Worm (Caenorhabditis elegans) whole organism, late embryonic: ENCODE data around the gene K04G7.1.
A peak's percentile ranks its signal among the peaks of the same experiment; 100 is the strongest.

Source experiments
- C08G9.2 ChIP-seq: sonication (generic microtip); optimal IDR thresholded peaks from 2 replicates; lab custom pipeline; 2016; ENCODE audit warnings: mild to moderate bottlenecking, missing genetic modification characterization, moderate library complexity, missing compliant biosample characterization
- C38D4.7 ChIP-seq: fragments of 200-800 bp; sonication (Bioruptor generic); optimal IDR thresholded peaks from 2 replicates; lab custom pipeline; 2018; ENCODE audit warnings: mild to moderate bottlenecking, missing genetic modification characterization, moderate library complexity, missing compliant biosample characterization
- F13H6.1 ChIP-seq: sonication (generic microtip); optimal IDR thresholded peaks from 2 replicates; lab custom pipeline; 2016; ENCODE audit warnings: missing genetic modification characterization, missing compliant biosample characterization
- K09A11.1 ChIP-seq: sonication (generic microtip); optimal IDR thresholded peaks from 2 replicates; lab custom pipeline; 2017; ENCODE audit warnings: antibody characterized with exemption, mild to moderate bottlenecking, missing genetic modification characterization, missing compliant biosample characterization; ENCODE audit not compliant: insufficient read depth
- Y22D7AL.16 ChIP-seq: sonication (generic microtip); optimal IDR thresholded peaks from 2 replicates; lab custom pipeline; 2016; ENCODE audit warnings: missing genetic modification characterization, missing compliant biosample characterization
- ahr-1 ChIP-seq: sonication (generic microtip); optimal IDR thresholded peaks from 2 replicates; lab custom pipeline; 2016; ENCODE audit warnings: missing genetic modification characterization, missing compliant biosample characterization
- ama-1 ChIP-seq: fragments of 150-350 bp; optimal IDR thresholded peaks from 2 replicates; lab custom pipeline; 2014
- ceh-14 ChIP-seq: sonication (generic microtip); optimal IDR thresholded peaks from 2 replicates; lab custom pipeline; 2016; ENCODE audit warnings: missing genotype, missing genetic modification characterization, missing compliant biosample characterization
- ceh-18 ChIP-seq: sonication (generic microtip); optimal IDR thresholded peaks from 2 replicates; lab custom pipeline; 2016; ENCODE audit warnings: missing genetic modification characterization, missing compliant biosample characterization
- ceh-2 ChIP-seq: sonication (generic microtip); optimal IDR thresholded peaks from 2 replicates; lab custom pipeline; 2016; ENCODE audit warnings: missing genotype, missing genetic modification characterization, missing compliant biosample characterization
- ceh-22 ChIP-seq: sonication (generic microtip); optimal IDR thresholded peaks from 2 replicates; lab custom pipeline; 2017; ENCODE audit warnings: missing biosample characterization, missing genetic modification characterization
- ceh-24 ChIP-seq: sonication (generic microtip); optimal IDR thresholded peaks from 2 replicates; lab custom pipeline; 2016; ENCODE audit warnings: mild to moderate bottlenecking, missing genetic modification characterization, missing compliant biosample characterization
- ceh-30 ChIP-seq: fragments of 150-350 bp; optimal IDR thresholded peaks from 2 replicates; lab custom pipeline; 2014; ENCODE audit warnings: missing biosample characterization, missing genetic modification characterization
- ceh-31 ChIP-seq: sonication (generic microtip); optimal IDR thresholded peaks from 2 replicates; lab custom pipeline; 2016; ENCODE audit warnings: missing genetic modification characterization, missing compliant biosample characterization
- ceh-34 ChIP-seq: sonication (generic microtip); optimal IDR thresholded peaks from 2 replicates; lab custom pipeline; 2016; ENCODE audit warnings: mild to moderate bottlenecking, missing genetic modification characterization, missing compliant biosample characterization
- ceh-45 ChIP-seq: fragments of 200-800 bp; sonication (Bioruptor generic); IDR thresholded peaks from 2 replicates; pipeline ENCODE4 v1.3.6; 2022; ENCODE audit warnings: missing genetic modification reagents, missing genetic modification characterization, missing compliant biosample characterization
- ceh-48 ChIP-seq: sonication (generic microtip); optimal IDR thresholded peaks from 2 replicates; lab custom pipeline; 2016; ENCODE audit warnings: missing genetic modification characterization, inconsistent platforms, missing compliant biosample characterization
- ceh-6 ChIP-seq: fragments of 200-800 bp; sonication (Bioruptor generic); optimal IDR thresholded peaks from 2 replicates; lab custom pipeline; 2018; ENCODE audit warnings: mild to moderate bottlenecking, missing genetic modification characterization, missing compliant biosample characterization
- ceh-9 ChIP-seq: sonication (generic microtip); optimal IDR thresholded peaks from 2 replicates; lab custom pipeline; 2016; ENCODE audit warnings: mild to moderate bottlenecking, missing genetic modification characterization, inconsistent platforms, missing compliant biosample characterization
- che-1 ChIP-seq: sonication (generic microtip); optimal IDR thresholded peaks from 2 replicates; lab custom pipeline; 2016; ENCODE audit warnings: mild to moderate bottlenecking, missing genetic modification characterization, missing compliant biosample characterization
- elt-2 ChIP-seq: sonication (generic microtip); optimal IDR thresholded peaks from 2 replicates; lab custom pipeline; 2016; ENCODE audit warnings: missing genetic modification reagents, missing genetic modification characterization, missing compliant biosample characterization
- elt-4 ChIP-seq: sonication (generic microtip); optimal IDR thresholded peaks from 2 replicates; lab custom pipeline; 2016; ENCODE audit warnings: missing genetic modification characterization, missing compliant biosample characterization
- eyg-1 ChIP-seq: sonication (generic microtip); optimal IDR thresholded peaks from 2 replicates; lab custom pipeline; 2016; ENCODE audit warnings: missing genotype, missing genetic modification characterization, missing compliant biosample characterization
- fax-1 ChIP-seq: sonication (generic microtip); optimal IDR thresholded peaks from 2 replicates; lab custom pipeline; 2016; ENCODE audit warnings: missing genotype, missing genetic modification characterization, missing compliant biosample characterization
- fkh-10 ChIP-seq: fragments of 150-350 bp; optimal IDR thresholded peaks from 2 replicates; lab custom pipeline; 2014; ENCODE audit warnings: missing biosample characterization, missing genetic modification reagents, missing genetic modification characterization
- fkh-6 ChIP-seq: sonication (generic microtip); optimal IDR thresholded peaks from 2 replicates; lab custom pipeline; 2016; ENCODE audit warnings: missing genetic modification characterization, missing compliant biosample characterization
- gmeb-2 ChIP-seq: sonication (generic microtip); optimal IDR thresholded peaks from 2 replicates; lab custom pipeline; 2016; ENCODE audit warnings: missing genetic modification characterization, inconsistent platforms, missing compliant biosample characterization
- hlh-13 ChIP-seq: fragments of 200-800 bp; sonication (Bioruptor generic); optimal IDR thresholded peaks from 2 replicates; lab custom pipeline; 2018; ENCODE audit warnings: mild to moderate bottlenecking, missing genetic modification characterization, missing compliant biosample characterization
- hlh-15 ChIP-seq: sonication (generic microtip); optimal IDR thresholded peaks from 2 replicates; lab custom pipeline; 2016; ENCODE audit warnings: missing genetic modification characterization, missing compliant biosample characterization
- hlh-6 ChIP-seq: sonication (generic microtip); optimal IDR thresholded peaks from 2 replicates; lab custom pipeline; 2016; ENCODE audit warnings: missing genotype, missing genetic modification characterization, missing compliant biosample characterization
- lin-11 ChIP-seq: fragments of 200-800 bp; sonication (Bioruptor generic); optimal IDR thresholded peaks from 2 replicates; lab custom pipeline; 2018; ENCODE audit warnings: mild to moderate bottlenecking, missing genetic modification characterization, missing compliant biosample characterization
- madf-2 ChIP-seq: sonication (generic microtip); optimal IDR thresholded peaks from 2 replicates; lab custom pipeline; 2017; ENCODE audit warnings: missing genetic modification characterization, missing compliant biosample characterization
- mec-3 ChIP-seq: sonication (generic microtip); optimal IDR thresholded peaks from 2 replicates; lab custom pipeline; 2016; ENCODE audit warnings: borderline replicate concordance, missing genetic modification characterization, missing compliant biosample characterization
- nhr-11 ChIP-seq: fragments of 150-350 bp; optimal IDR thresholded peaks from 2 replicates; lab custom pipeline; 2014; ENCODE audit warnings: missing biosample characterization, missing genetic modification characterization
- nhr-232 ChIP-seq: sonication (generic microtip); optimal IDR thresholded peaks from 2 replicates; lab custom pipeline; 2016; ENCODE audit warnings: missing genetic modification characterization, missing compliant biosample characterization
- npax-4 ChIP-seq: sonication (generic microtip); optimal IDR thresholded peaks from 2 replicates; lab custom pipeline; 2016; ENCODE audit warnings: missing genetic modification characterization, missing compliant biosample characterization
- pag-3 ChIP-seq: sonication (generic microtip); optimal IDR thresholded peaks from 2 replicates; lab custom pipeline; 2016; ENCODE audit warnings: missing compliant biosample characterization, missing genetic modification characterization, borderline replicate concordance
- pat-9 ChIP-seq: fragments of 200-800 bp; sonication (Bioruptor generic); optimal IDR thresholded peaks from 2 replicates; lab custom pipeline; 2018; ENCODE audit warnings: mild to moderate bottlenecking, missing genetic modification characterization, moderate library complexity, missing compliant biosample characterization
- pax-1 ChIP-seq: fragments of 150-350 bp; optimal IDR thresholded peaks from 2 replicates; lab custom pipeline; 2014; ENCODE audit warnings: missing biosample characterization, missing genetic modification characterization
- pha-2 ChIP-seq: sonication (generic microtip); optimal IDR thresholded peaks from 2 replicates; lab custom pipeline; 2017; ENCODE audit warnings: mild to moderate bottlenecking, missing genetic modification characterization, missing compliant biosample characterization
- pha-4 ChIP-seq: fragments of 150-350 bp; optimal IDR thresholded peaks from 2 replicates; lab custom pipeline; 2018; ENCODE audit warnings: missing biosample characterization, missing genetic modification reagents, missing genetic modification characterization
- pqm-1 ChIP-seq: sonication (generic microtip); optimal IDR thresholded peaks from 2 replicates; lab custom pipeline; 2016; ENCODE audit warnings: missing genetic modification characterization, missing compliant biosample characterization
- rnt-1 ChIP-seq: sonication (generic microtip); optimal IDR thresholded peaks from 2 replicates; lab custom pipeline; 2016; ENCODE audit warnings: missing genetic modification characterization, missing compliant biosample characterization
- sdc-2 ChIP-seq: sonication (generic microtip); optimal IDR thresholded peaks from 2 replicates; lab custom pipeline; 2016; ENCODE audit warnings: missing genotype, missing genetic modification characterization, missing compliant biosample characterization
- sox-2 ChIP-seq: fragments of 200-800 bp; sonication (Bioruptor generic); IDR thresholded peaks from 2 replicates; pipeline ENCODE4 v1.3.6; 2022; ENCODE audit warnings: missing genetic modification reagents, missing genetic modification characterization, missing compliant biosample characterization
- sox-4 ChIP-seq: sonication (generic microtip); optimal IDR thresholded peaks from 2 replicates; lab custom pipeline; 2017; ENCODE audit warnings: mild to moderate bottlenecking, missing genetic modification characterization, inconsistent platforms, missing compliant biosample characterization
- syd-9 ChIP-seq: sonication (generic microtip); optimal IDR thresholded peaks from 2 replicates; lab custom pipeline; 2016; ENCODE audit warnings: mild to moderate bottlenecking, missing genetic modification characterization, moderate library complexity, missing compliant biosample characterization
- tbx-2 ChIP-seq: sonication (generic microtip); optimal IDR thresholded peaks from 2 replicates; lab custom pipeline; 2016; ENCODE audit warnings: missing genetic modification characterization, missing compliant biosample characterization
- tbx-7 ChIP-seq: sonication (generic microtip); optimal IDR thresholded peaks from 2 replicates; lab custom pipeline; 2016; ENCODE audit warnings: missing genotype, missing genetic modification characterization, missing compliant biosample characterization
- unc-3 ChIP-seq, 2 experiments: fragments of 200-800 bp in 1 of 2; sonication (Bioruptor generic) in 1 of 2; sonication (generic microtip) in 1 of 2; conservative IDR thresholded peaks in 1 of 2; optimal IDR thresholded peaks in 1 of 2; 2 replicates each; pipeline versions ENCODE4 v1.3.6 to Lab custom; 2016 to 2022; ENCODE audit warnings: missing compliant biosample characterization in 2 of 2, missing genetic modification characterization in 2 of 2, missing genetic modification reagents in 1 of 2
- unc-42 ChIP-seq: sonication (generic microtip); optimal IDR thresholded peaks from 2 replicates; lab custom pipeline; 2016; ENCODE audit warnings: missing genotype, missing genetic modification characterization, missing compliant biosample characterization
- unc-55 ChIP-seq: sonication (generic microtip); optimal IDR thresholded peaks from 2 replicates; lab custom pipeline; 2017; ENCODE audit warnings: missing biosample characterization, missing genetic modification reagents, missing genetic modification characterization
- zip-5 ChIP-seq: sonication (generic microtip); optimal IDR thresholded peaks from 2 replicates; lab custom pipeline; 2016; ENCODE audit warnings: missing genetic modification characterization, missing compliant biosample characterization
- ztf-16 ChIP-seq: sonication (generic microtip); optimal IDR thresholded peaks from 2 replicates; lab custom pipeline; 2017; ENCODE audit warnings: missing genetic modification characterization, missing compliant biosample characterization

Gene K04G7.1

DNA sequence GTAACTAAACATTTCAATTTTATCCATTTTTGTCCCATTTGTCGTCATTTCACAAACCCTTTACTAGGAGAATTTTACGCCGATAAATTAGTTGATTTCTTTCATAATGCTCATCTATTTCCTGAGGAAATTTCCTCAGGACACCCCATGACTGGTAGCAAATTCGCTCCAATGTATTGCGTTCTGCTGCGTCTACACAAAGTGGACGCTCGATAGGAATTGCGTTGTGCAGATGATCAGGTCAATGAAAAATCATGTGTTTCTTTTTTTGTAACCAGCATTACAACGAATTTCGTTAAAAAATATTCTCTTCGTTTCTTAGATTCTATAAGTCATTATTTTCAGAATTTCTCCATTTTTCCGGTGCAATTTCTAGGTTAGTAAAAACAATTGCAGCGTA lies 19.3 kb downstream of the K04G7.1 start, which contains the start of gene epg-4:
Gene epg-4, plus strand, starts transcription at position 346 of the 400 bp plus-strand sequence.
- TF ChIP-seq C08G9.2 (no peak), madf-2 (tag; lab: Kevin White, UChicago) (no peak), K09A11.1 (tag; lab: Kevin White, UChicago) (no peak), ceh-31 (tag; lab: Kevin White, UChicago) (peak; percentile 73), elt-2 (no peak), pax-1 (tag; lab: Kevin White, UChicago) (no peak), ceh-9 (tag; lab: Kevin White, UChicago) (no peak), tbx-7 (no peak), pha-2 (tag; lab: Kevin White, UChicago) (no peak), pha-4 (tag; lab: Kevin White, UChicago) (no peak), hlh-6 (tag; lab: Kevin White, UChicago) (no peak), zip-5 (tag; lab: Kevin White, UChicago) (no peak), fkh-6 (tag; lab: Kevin White, UChicago) (no peak), ceh-24 (tag; lab: Kevin White, UChicago) (no peak), nhr-11 (tag; lab: Kevin White, UChicago) (no peak), C38D4.7 (no peak), ceh-22 (tag; lab: Kevin White, UChicago) (no peak), ceh-45 (GFP tag; lab: Robert Waterston, UW) (no peak), rnt-1 (tag; lab: Kevin White, UChicago) (peak; percentile 34), ceh-30 (no peak), unc-42 (tag; lab: Kevin White, UChicago) (peak; percentile 3), npax-4 (tag; lab: Kevin White, UChicago) (no peak), sox-2 (GFP tag; lab: Robert Waterston, UW) (no peak), syd-9 (no peak), sdc-2 (tag; lab: Kevin White, UChicago) (no peak), gmeb-2 (tag; lab: Kevin White, UChicago) (no peak), unc-55 (GFP tag; lab: Kevin White, UChicago) (no peak), ceh-14 (no peak), ceh-2 (tag; lab: Kevin White, UChicago) (no peak), elt-4 (tag; lab: Kevin White, UChicago) (no peak), mec-3 (tag; lab: Kevin White, UChicago) (no peak), pat-9 (tag; lab: Kevin White, UChicago) (no peak), che-1 (tag; lab: Kevin White, UChicago) (no peak), ceh-6 (GFP tag; lab: Kevin White, UChicago) (no peak), lin-11 (tag; lab: Kevin White, UChicago) (no peak), sox-4 (tag; lab: Kevin White, UChicago) (no peak), pag-3 (tag; lab: Kevin White, UChicago) (no peak), hlh-15 (tag; lab: Kevin White, UChicago) (no peak), ceh-48 (tag; lab: Kevin White, UChicago) (no peak), pqm-1 (no peak), Y22D7AL.16 (no peak), eyg-1 (no peak), nhr-232 (tag; lab: Kevin White, UChicago) (no peak), fkh-10 (no peak), ahr-1 (tag; lab: Kevin White, UChicago) (no peak), unc-3 (GFP tag; conservative IDR thresholded peaks at IDR 0.05; lab: Robert Waterston, UW) (no peak), unc-3 (tag; optimal IDR thresholded peaks at IDR 0.05; lab: Kevin White, UChicago) (no peak), tbx-2 (tag; lab: Kevin White, UChicago) (peak; percentile 22), hlh-13 (GFP tag; lab: Kevin White, UChicago) (no peak), ceh-34 (tag; lab: Kevin White, UChicago) (no peak), fax-1 (tag; lab: Kevin White, UChicago) (no peak), ceh-18 (peak; percentile 12), ama-1 (lab: Kevin White, UChicago) (no peak), ztf-16 (no peak), F13H6.1 (tag; lab: Kevin White, UChicago) (no peak)
